Worm (Caenorhabditis elegans): ENCODE data around the gene clec-242.

- no peak for TF ChIP-seq unc-130 (GFP tag; optimal IDR thresholded peaks at IDR 0.05)
- TF ChIP-seq F23B12.7 (tag; optimal IDR thresholded peaks at IDR 0.05; ENCODE audit: insufficient read depth): no peak
- TF ChIP-seq hlh-12 (tag; optimal IDR thresholded peaks at IDR 0.05): no peak
- no peak for TF ChIP-seq cebp-1 (GFP tag; IDR thresholded peaks at IDR 0.05)
- TF ChIP-seq cebp-1 (tag; optimal IDR thresholded peaks at IDR 0.05): no peak
- no peak for TF ChIP-seq Y56A3A.18 (GFP tag; IDR thresholded peaks at IDR 0.05)
- TF ChIP-seq ceh-100 (GFP tag; IDR thresholded peaks at IDR 0.05): no peak
Observed at ce11 chrV:17257637-17258036, 12.3 kb upstream of the clec-242 start.
